Fruit fly (Drosophila melanogaster) whole organism, embryonic: Measurements from ENCODE around the gene Rbp.

ENCODE experiments used
- Abd-B ChIP-seq: fragments of 200-800 bp; sonication (Bioruptor generic); optimal IDR thresholded peaks from 2 replicates; lab custom pipeline; 2018; ENCODE audit warnings: missing biosample characterization, mild to moderate bottlenecking, missing genetic modification characterization, moderate library complexity
- Awh ChIP-seq: fragments of 200-800 bp; sonication (Bioruptor generic); IDR thresholded peaks from 2 replicates; pipeline ENCODE4, ENCODE4 v1.3.6; 2022; ENCODE audit warnings: missing biosample characterization, missing genetic modification characterization
- CG10431 ChIP-seq: fragments of 200-800 bp; sonication (Bioruptor generic); optimal IDR thresholded peaks from 3 replicates; lab custom pipeline; 2018; ENCODE audit warnings: missing biosample characterization, mild to moderate bottlenecking, missing genetic modification characterization
- CG10543 ChIP-seq: fragments of 200-800 bp; sonication (Bioruptor generic); optimal IDR thresholded peaks from 3 replicates; lab custom pipeline; 2017; ENCODE audit warnings: missing biosample characterization, mild to moderate bottlenecking, missing genetic modification characterization, moderate library complexity
- CG11085 ChIP-seq: fragments of 200-800 bp; sonication (Bioruptor generic); IDR thresholded peaks from 2 replicates; pipeline ENCODE4 v1.3.6; 2022; ENCODE audit warnings: missing biosample characterization, missing genetic modification characterization
- CG13123 ChIP-seq: fragments of 200-800 bp; sonication (Bioruptor generic); optimal IDR thresholded peaks from 2 replicates; lab custom pipeline; 2016; ENCODE audit warnings: missing biosample characterization, missing genetic modification characterization
- CG15696 ChIP-seq: fragments of 200-800 bp; sonication (Bioruptor generic); optimal IDR thresholded peaks from 2 replicates; lab custom pipeline; 2019; ENCODE audit warnings: missing biosample characterization, mild to moderate bottlenecking, missing genetic modification characterization, moderate library complexity
- CG1647 ChIP-seq: fragments of 200-800 bp; sonication (Bioruptor generic); optimal IDR thresholded peaks from 3 replicates; lab custom pipeline; 2016; ENCODE audit warnings: missing biosample characterization, missing genetic modification characterization
- CG2889 ChIP-seq: fragments of 200-800 bp; sonication (Bioruptor generic); IDR thresholded peaks from 3 replicates; pipeline ENCODE4 v1.3.6; 2022; ENCODE audit warnings: missing biosample characterization, missing genetic modification characterization
- CG31388 ChIP-seq: fragments of 200-800 bp; sonication (Bioruptor generic); optimal IDR thresholded peaks from 2 replicates; lab custom pipeline; 2016; ENCODE audit warnings: missing biosample characterization, missing genetic modification characterization
- CG32767 ChIP-seq: fragments of 200-800 bp; sonication (Bioruptor generic); IDR thresholded peaks from 2 replicates; pipeline ENCODE4 v1.3.6; 2022; ENCODE audit warnings: missing biosample characterization, missing genetic modification characterization
- CG3838 ChIP-seq: fragments of 200-800 bp; sonication (Bioruptor generic); optimal IDR thresholded peaks from 3 replicates; lab custom pipeline; 2016; ENCODE audit warnings: missing biosample characterization, missing genetic modification characterization
- CG5180 ChIP-seq: fragments of 200-800 bp; sonication (Bioruptor generic); optimal IDR thresholded peaks from 3 replicates; lab custom pipeline; 2017; ENCODE audit warnings: missing biosample characterization, missing genetic modification characterization, mild to moderate bottlenecking, moderate library complexity, missing genetic modification reagents
- CG6254 ChIP-seq: fragments of 200-800 bp; sonication (Bioruptor generic); optimal IDR thresholded peaks from 3 replicates; lab custom pipeline; 2017; ENCODE audit warnings: mild to moderate bottlenecking, missing biosample characterization, missing genetic modification reagents, missing genetic modification characterization
- CG6272 ChIP-seq: fragments of 200-800 bp; sonication (Bioruptor generic); IDR thresholded peaks from 2 replicates; pipeline ENCODE4 v1.3.6; 2022; ENCODE audit warnings: missing biosample characterization, missing genetic modification characterization
- CG6791 ChIP-seq: fragments of 200-800 bp; sonication (Bioruptor generic); IDR thresholded peaks from 3 replicates; pipeline ENCODE4 v1.3.6; 2022; ENCODE audit warnings: missing biosample characterization, missing genetic modification characterization; ENCODE audit not compliant: partially characterized antibody
- CG8765 ChIP-seq: fragments of 200-800 bp; sonication (Bioruptor generic); IDR thresholded peaks from 2 replicates; pipeline ENCODE4 v1.3.6; 2022; ENCODE audit warnings: missing biosample characterization, missing genetic modification characterization
- CG9932 ChIP-seq: fragments of 200-800 bp; sonication (Bioruptor generic); IDR thresholded peaks from 2 replicates; pipeline ENCODE4 v1.3.6; 2022; ENCODE audit warnings: missing biosample characterization, missing genetic modification characterization
- CTCF ChIP-seq: fragments of 200-800 bp; sonication (Bioruptor generic); optimal IDR thresholded peaks from 2 replicates; lab custom pipeline; 2017; ENCODE audit warnings: missing biosample characterization, mild to moderate bottlenecking, missing genetic modification characterization, moderate library complexity
- Dip3 ChIP-seq: fragments of 200-800 bp; sonication (Bioruptor generic); optimal IDR thresholded peaks from 3 replicates; lab custom pipeline; 2016; ENCODE audit warnings: missing biosample characterization, missing genetic modification characterization
- Dll ChIP-seq: fragments of 200-800 bp; sonication (Bioruptor generic); IDR thresholded peaks from 4 replicates; pipeline ENCODE4 v1.3.6; 2022; ENCODE audit warnings: missing biosample characterization, missing genetic modification characterization; ENCODE audit not compliant: partially characterized antibody
- Eip74EF ChIP-seq, 2 experiments: fragments of 200-800 bp in 1 of 2; fragments of >200 bp in 1 of 2; sonication (Bioruptor generic) in 1 of 2; optimal IDR thresholded peaks; 2 replicates each; lab custom pipeline; 2017 to 2019; ENCODE audit warnings: missing biosample characterization in 2 of 2, missing genetic modification characterization in 2 of 2, mild to moderate bottlenecking in 1 of 2, moderate library complexity in 1 of 2
- HLHmδ ChIP-seq: fragments of 200-800 bp; sonication (Bioruptor generic); optimal IDR thresholded peaks from 2 replicates; lab custom pipeline; 2018; ENCODE audit warnings: missing biosample characterization, mild to moderate bottlenecking, missing genetic modification characterization, moderate library complexity
- Hr39 ChIP-seq: fragments of >200 bp; optimal IDR thresholded peaks from 2 replicates; lab custom pipeline; 2017
- Mes4 ChIP-seq: fragments of 200-800 bp; sonication (Bioruptor generic); optimal IDR thresholded peaks from 2 replicates; lab custom pipeline; 2016; ENCODE audit warnings: missing biosample characterization, missing genetic modification characterization
- Nf-YA ChIP-seq: fragments of 200-800 bp; sonication (Bioruptor generic); IDR thresholded peaks from 2 replicates; pipeline ENCODE4 v1.3.6; 2022; ENCODE audit warnings: missing biosample characterization, missing genetic modification characterization
- Sin3A ChIP-seq: fragments of >200 bp; optimal IDR thresholded peaks from 2 replicates; lab custom pipeline; 2018
- Sox100B ChIP-seq: fragments of 200-800 bp; sonication (Bioruptor generic); optimal IDR thresholded peaks from 3 replicates; lab custom pipeline; 2018; ENCODE audit warnings: missing biosample characterization, mild to moderate bottlenecking, missing genetic modification characterization
- Stat92E ChIP-seq, 3 experiments: fragments of >200 bp in 2 of 3; fragments of 200-800 bp in 1 of 3; sonication (Bioruptor generic) in 1 of 3; optimal IDR thresholded peaks; 2 replicates each; lab custom pipeline; 2017 to 2019; ENCODE audit warnings: missing biosample characterization in 3 of 3, missing genetic modification characterization in 3 of 3, mild to moderate bottlenecking in 1 of 3, moderate library complexity in 1 of 3
- cas ChIP-seq: fragments of 200-800 bp; sonication (Bioruptor generic); IDR thresholded peaks from 2 replicates; pipeline ENCODE4 v1.3.6; 2022; ENCODE audit warnings: missing biosample characterization, missing genetic modification characterization
- cato ChIP-seq: fragments of 200-800 bp; sonication (Bioruptor generic); optimal IDR thresholded peaks from 2 replicates; lab custom pipeline; 2016; ENCODE audit warnings: missing biosample characterization, missing genetic modification characterization, borderline replicate concordance
- caup ChIP-seq: fragments of 200-800 bp; sonication (Bioruptor generic); optimal IDR thresholded peaks from 3 replicates; lab custom pipeline; 2017; ENCODE audit warnings: missing biosample characterization, mild to moderate bottlenecking, missing genetic modification characterization, moderate library complexity; ENCODE audit not compliant: severe bottlenecking
- chinmo ChIP-seq: fragments of 200-800 bp; sonication (Bioruptor generic); IDR thresholded peaks from 4 replicates; pipeline ENCODE4 v1.3.6; 2022; ENCODE audit warnings: missing biosample characterization, missing genetic modification characterization; ENCODE audit not compliant: partially characterized antibody
- croc ChIP-seq: fragments of 200-800 bp; sonication (Bioruptor generic); conservative IDR thresholded peaks from 3 replicates; pipeline ENCODE4 v1.3.6; 2022; ENCODE audit warnings: missing biosample characterization, missing genetic modification characterization
- dysf ChIP-seq: fragments of 200-800 bp; sonication (Bioruptor generic); IDR thresholded peaks from 3 replicates; pipeline ENCODE4 v1.3.6; 2022; ENCODE audit warnings: missing biosample characterization, missing genetic modification characterization
- fd64A ChIP-seq: fragments of 200-800 bp; sonication (Bioruptor generic); optimal IDR thresholded peaks from 3 replicates; lab custom pipeline; 2018; ENCODE audit warnings: missing biosample characterization, mild to moderate bottlenecking, missing genetic modification characterization
- ftz-f1 ChIP-seq: fragments of 200-800 bp; sonication (Bioruptor generic); optimal IDR thresholded peaks from 2 replicates; lab custom pipeline; 2016; ENCODE audit warnings: missing biosample characterization, missing genetic modification characterization
- gcm2 ChIP-seq: fragments of 200-800 bp; sonication (Bioruptor generic); optimal IDR thresholded peaks from 2 replicates; lab custom pipeline; 2016; ENCODE audit warnings: missing biosample characterization, missing genetic modification characterization
- nau ChIP-seq: fragments of 200-800 bp; sonication (Bioruptor generic); optimal IDR thresholded peaks from 3 replicates; lab custom pipeline; 2017; ENCODE audit warnings: missing biosample characterization, mild to moderate bottlenecking, missing genetic modification characterization, missing genetic modification reagents
- pfk ChIP-seq: fragments of 200-800 bp; sonication (Bioruptor generic); optimal IDR thresholded peaks from 2 replicates; lab custom pipeline; 2018; ENCODE audit warnings: missing biosample characterization, mild to moderate bottlenecking, missing genetic modification characterization, moderate library complexity
- sd ChIP-seq: fragments of 200-800 bp; sonication (Bioruptor generic); optimal IDR thresholded peaks from 3 replicates; lab custom pipeline; 2018; ENCODE audit warnings: missing biosample characterization, mild to moderate bottlenecking, missing genetic modification characterization, moderate library complexity
- sens ChIP-seq: fragments of 200-800 bp; sonication (Bioruptor generic); peaks from one replicate; lab custom pipeline; 2016; ENCODE audit warnings: missing biosample characterization, missing genetic modification characterization
- sob ChIP-seq: fragments of 200-800 bp; sonication (Bioruptor generic); IDR thresholded peaks from 2 replicates; pipeline ENCODE4 v1.3.6; 2022; ENCODE audit warnings: missing biosample characterization, missing genetic modification characterization
- stwl ChIP-seq: fragments of 200-800 bp; sonication (Bioruptor generic); optimal IDR thresholded peaks from 3 replicates; lab custom pipeline; 2018; ENCODE audit warnings: missing biosample characterization, mild to moderate bottlenecking, missing genetic modification characterization, moderate library complexity
- tgo ChIP-seq: fragments of 200-800 bp; sonication (Bioruptor generic); IDR thresholded peaks from 3 replicates; pipeline ENCODE4 v1.3.6; 2022; ENCODE audit warnings: missing biosample characterization, missing genetic modification characterization
- trh ChIP-seq: fragments of 200-800 bp; sonication (Bioruptor generic); optimal IDR thresholded peaks from 2 replicates; lab custom pipeline; 2016; ENCODE audit warnings: missing biosample characterization, missing genetic modification characterization
- vvl ChIP-seq: fragments of 200-800 bp; sonication (Bioruptor generic); IDR thresholded peaks from 2 replicates; pipeline ENCODE4 v1.3.6; 2022; ENCODE audit warnings: missing biosample characterization, missing genetic modification characterization

Rbp gene

dm6 chr3R:15447791-15448190 is 73.4 kb downstream of the Rbp start:
- TF ChIP-seq Dll (GFP tag; lab: Robert Waterston, UW) (no peak), CG6791 (GFP tag; lab: Robert Waterston, UW) (no peak), sens (GFP tag; lab: Kevin White, UChicago) (peak; percentile 8), Nf-YA (no peak), trh (GFP tag; lab: Kevin White, UChicago) (no peak), nau (no peak), CG3838 (GFP tag; lab: Kevin White, UChicago) (no peak), Sin3A (lab: Kevin White, UChicago) (no peak)
- TF ChIP-seq, all 482 proteins: peak for 1

dm6 chr3R:15448657-15449056 is 74.2 kb downstream of the Rbp start:
- peak; percentile 91; the same call in 2 of the 4 replicates for TF ChIP-seq chinmo (GFP tag; lab: Robert Waterston, UW)
- no peak for TF ChIP-seq Mes4 (GFP tag; lab: Kevin White, UChicago)
- TF ChIP-seq Eip74EF (GFP tag; optimal IDR thresholded peaks at IDR 0.05; lab: Kevin White, UChicago) = no peak
- peak; percentile 73 for TF ChIP-seq vvl
- no peak for TF ChIP-seq CG15696 (tag; lab: Kevin White, UChicago)
- peak; percentile 23; the same call in 1 of the 2 replicates for TF ChIP-seq Awh (GFP tag; lab: Robert Waterston, UW)

dm6 chr3R:15451344-15452107 is 77.1 kb downstream of the Rbp start:
- TF ChIP-seq cato (no peak), Dip3 (no peak), fd64A (GFP tag; lab: Kevin White, UChicago) (no peak), CG10431 (GFP tag; lab: Kevin White, UChicago) (no peak), vvl (peak; percentile 82), sd (tag; lab: Kevin White, UChicago) (peak; percentile 56), CG31388 (GFP tag; lab: Kevin White, UChicago) (no peak), sob (GFP tag; lab: Robert Waterston, UW) (no peak), CTCF (GFP tag; lab: Kevin White, UChicago) (no peak), tgo (GFP tag; lab: Robert Waterston, UW) (no peak), gcm2 (no peak), Sox100B (no peak), stwl (no peak), CG32767 (GFP tag; lab: Robert Waterston, UW) (no peak), CG13123 (no peak), Eip74EF (GFP tag; optimal IDR thresholded peaks at IDR 0.05; lab: Kevin White, UChicago) (peak in 1 of 2 experiments; percentile 17), Hr39 (no peak), Stat92E (GFP tag; optimal IDR thresholded peaks at IDR 0.05; lab: Kevin White, UChicago) (no peak), pfk (no peak), CG2889 (no peak), CG10543 (GFP tag; lab: Kevin White, UChicago) (peak; percentile 45), HLHmδ (no peak), CG9932 (peak; percentile 51; the same call in 1 of the 2 replicates), CG11085 (GFP tag; lab: Robert Waterston, UW) (no peak), CG1647 (GFP tag; lab: Kevin White, UChicago) (no peak), ftz-f1 (GFP tag; lab: Kevin White, UChicago) (no peak), CG6272 (GFP tag; lab: Robert Waterston, UW) (no peak), CG5180 (GFP tag; lab: Kevin White, UChicago) (peak; percentile 24), Abd-B (GFP tag; lab: Kevin White, UChicago) (no peak), croc (no peak), CG6254 (GFP tag; lab: Kevin White, UChicago) (no peak), CG8765 (GFP tag; lab: Robert Waterston, UW) (no peak), dysf (no peak), cas (no peak), caup (GFP tag; lab: Kevin White, UChicago) (no peak)
